Fruit fly (Drosophila melanogaster): ENCODE measurements around the gene CG32647.

The CG32647 gene

dm6 chrX:12756374-12756721, 28.4 kb downstream of the CG32647 start:
- TF ChIP-seq ovo (GFP tag; optimal IDR thresholded peaks at IDR 0.05) (peak; percentile 22), kay (GFP tag; ENCODE audit: borderline replicate concordance) (no peak), CG12768 (GFP tag; optimal IDR thresholded peaks at IDR 0.05) (no peak), Mnt (GFP tag; optimal IDR thresholded peaks at IDR 0.05) (peak; percentile 1), CG11617 (GFP tag; optimal IDR thresholded peaks at IDR 0.05) (no peak), cic (GFP tag; optimal IDR thresholded peaks at IDR 0.05) (peak; percentile 43), CG1620 (GFP tag; optimal IDR thresholded peaks at IDR 0.05) (no peak), tj (GFP tag; optimal IDR thresholded peaks at IDR 0.05) (peak; percentile 58), bab1 (GFP tag; optimal IDR thresholded peaks at IDR 0.05) (no peak)

dm6 chrX:12755600-12756373, 29.0 kb downstream of the CG32647 start:
- TF ChIP-seq cnc (optimal IDR thresholded peaks at IDR 0.05) (peak; percentile 49 to 76), CG5204 (GFP tag; optimal IDR thresholded peaks at IDR 0.05) (peak; percentile 40), CG11617 (GFP tag; optimal IDR thresholded peaks at IDR 0.05) (peak; percentile 84), CG7101 (tag; optimal IDR thresholded peaks at IDR 0.05) (peak; percentile 76), CG1620 (GFP tag; optimal IDR thresholded peaks at IDR 0.05) (no peak), Hr96 (GFP tag; optimal IDR thresholded peaks at IDR 0.05) (no peak), CG12768 (GFP tag; optimal IDR thresholded peaks at IDR 0.05) (peak; percentile 34), kay (GFP tag; ENCODE audit: borderline replicate concordance) (peak; percentile 94), CG14711 (tag; optimal IDR thresholded peaks at IDR 0.05) (peak; percentile 70)

dm6 chrX:12755017-12755563, 29.7 kb downstream of the CG32647 start:
- TF ChIP-seq CG14711 (tag; optimal IDR thresholded peaks at IDR 0.05) (peak; percentile 82), Mnt (GFP tag; optimal IDR thresholded peaks at IDR 0.05) (peak; percentile 78), Clk (GFP tag; optimal IDR thresholded peaks at IDR 0.05) (peak; percentile 29), CG5204 (GFP tag; optimal IDR thresholded peaks at IDR 0.05) (peak; percentile 65), cic (GFP tag; optimal IDR thresholded peaks at IDR 0.05) (peak; percentile 14), CG1620 (GFP tag; optimal IDR thresholded peaks at IDR 0.05) (peak; percentile 70), tj (GFP tag; optimal IDR thresholded peaks at IDR 0.05) (peak; percentile 94), kay (GFP tag; ENCODE audit: borderline replicate concordance) (peak; percentile 85), ovo (GFP tag; optimal IDR thresholded peaks at IDR 0.05) (peak; percentile 32), cnc (optimal IDR thresholded peaks at IDR 0.05) (no peak), CG12768 (GFP tag; optimal IDR thresholded peaks at IDR 0.05) (no peak), bab1 (GFP tag; optimal IDR thresholded peaks at IDR 0.05) (peak; percentile 95), CG11617 (GFP tag; optimal IDR thresholded peaks at IDR 0.05) (peak; percentile 74), CG33017 (tag; optimal IDR thresholded peaks at IDR 0.05) (peak; percentile 78), Crg-1 (GFP tag; optimal IDR thresholded peaks at IDR 0.05) (peak; percentile 20), pad (GFP tag; optimal IDR thresholded peaks at IDR 0.05) (peak; percentile 80), Hr96 (GFP tag; optimal IDR thresholded peaks at IDR 0.05) (peak; percentile 88), CG7101 (tag; optimal IDR thresholded peaks at IDR 0.05) (peak; percentile 89), toe (GFP tag; optimal IDR thresholded peaks at IDR 0.05) (peak; percentile 56), CG7045 (GFP tag; optimal IDR thresholded peaks at IDR 0.05) (peak; percentile 55)

dm6 chrX:12754348-12754733, 30.4 kb downstream of the CG32647 start:
- TF ChIP-seq CG12768 (GFP tag; optimal IDR thresholded peaks at IDR 0.05) (no peak), Hr96 (GFP tag; optimal IDR thresholded peaks at IDR 0.05) (peak; percentile 72), kay (GFP tag; ENCODE audit: borderline replicate concordance) (peak; percentile 63), pad (GFP tag; optimal IDR thresholded peaks at IDR 0.05) (peak; percentile 83), ovo (GFP tag; optimal IDR thresholded peaks at IDR 0.05) (no peak), CG14711 (tag; optimal IDR thresholded peaks at IDR 0.05) (peak; percentile 94), tj (GFP tag; optimal IDR thresholded peaks at IDR 0.05) (no peak), CG33017 (tag; optimal IDR thresholded peaks at IDR 0.05) (peak; percentile 93), CG1620 (GFP tag; optimal IDR thresholded peaks at IDR 0.05) (peak; percentile 66), bab1 (GFP tag; optimal IDR thresholded peaks at IDR 0.05) (peak; percentile 94), cnc (optimal IDR thresholded peaks at IDR 0.05) (no peak), CG5204 (GFP tag; optimal IDR thresholded peaks at IDR 0.05) (peak; percentile 83), Crg-1 (GFP tag; optimal IDR thresholded peaks at IDR 0.05) (peak; percentile 89), Mnt (GFP tag; optimal IDR thresholded peaks at IDR 0.05) (peak; percentile 22), CG7101 (tag; optimal IDR thresholded peaks at IDR 0.05) (peak; percentile 96), cic (GFP tag; optimal IDR thresholded peaks at IDR 0.05) (no peak), CG7045 (GFP tag; optimal IDR thresholded peaks at IDR 0.05) (peak; percentile 81), Clk (GFP tag; optimal IDR thresholded peaks at IDR 0.05) (peak; percentile 68), CG11617 (GFP tag; optimal IDR thresholded peaks at IDR 0.05) (peak; percentile 72), toe (GFP tag; optimal IDR thresholded peaks at IDR 0.05) (peak; percentile 47)

- TF ChIP-seq CG5204 (GFP tag; optimal IDR thresholded peaks at IDR 0.05) (no peak), CG12768 (GFP tag; optimal IDR thresholded peaks at IDR 0.05) (peak; percentile 83), bab1 (GFP tag; optimal IDR thresholded peaks at IDR 0.05) (no peak), Mnt (GFP tag; optimal IDR thresholded peaks at IDR 0.05) (peak; percentile 63), CG1620 (GFP tag; optimal IDR thresholded peaks at IDR 0.05) (no peak), cic (GFP tag; optimal IDR thresholded peaks at IDR 0.05) (peak; percentile 85), pad (GFP tag; optimal IDR thresholded peaks at IDR 0.05) (peak; percentile 94), CG11617 (GFP tag; optimal IDR thresholded peaks at IDR 0.05) (no peak), Hr96 (GFP tag; optimal IDR thresholded peaks at IDR 0.05) (peak; percentile 72), tj (GFP tag; optimal IDR thresholded peaks at IDR 0.05) (peak; percentile 78), CG7045 (GFP tag; optimal IDR thresholded peaks at IDR 0.05) (peak; percentile 13), toe (GFP tag; optimal IDR thresholded peaks at IDR 0.05) (no peak), ovo (GFP tag; optimal IDR thresholded peaks at IDR 0.05) (peak; percentile 95), kay (GFP tag; ENCODE audit: borderline replicate concordance) (no peak)
These were observed 31.0 kb downstream of the CG32647 start for dm6 chrX:12753602-12754347.
